Fruit fly (Drosophila melanogaster) whole organism, adult: ENCODE data around the gene CG6071.
A peak's percentile ranks its signal among the peaks of the same experiment; 100 is the strongest.

Experiments used
- CG11617 ChIP-seq: fragments of 200-800 bp; sonication (Bioruptor generic); optimal IDR thresholded peaks from 2 replicates; lab custom pipeline; 2017; ENCODE audit warnings: mild to moderate bottlenecking, missing biosample characterization, missing genetic modification reagents, missing genetic modification characterization
- CG12768 ChIP-seq: fragments of 200-800 bp; sonication (Bioruptor generic); optimal IDR thresholded peaks from 2 replicates; lab custom pipeline; 2017; ENCODE audit warnings: missing biosample characterization, missing genetic modification characterization, mild to moderate bottlenecking, moderate library complexity, missing genetic modification reagents
- CG14711 ChIP-seq: fragments of 200-800 bp; sonication (Bioruptor generic); optimal IDR thresholded peaks from 2 replicates; lab custom pipeline; 2018; ENCODE audit warnings: missing biosample characterization, mild to moderate bottlenecking, missing genetic modification characterization, moderate library complexity
- CG1620 ChIP-seq: fragments of 200-800 bp; sonication (Bioruptor generic); optimal IDR thresholded peaks from 2 replicates; lab custom pipeline; 2016; ENCODE audit warnings: missing biosample characterization, missing genetic modification characterization
- CG33017 ChIP-seq: fragments of 200-800 bp; sonication (Bioruptor generic); optimal IDR thresholded peaks from 2 replicates; lab custom pipeline; 2018; ENCODE audit warnings: missing biosample characterization, mild to moderate bottlenecking, missing genetic modification characterization, moderate library complexity
- CG5204 ChIP-seq: fragments of 200-800 bp; sonication (Bioruptor generic); optimal IDR thresholded peaks from 2 replicates; lab custom pipeline; 2016; ENCODE audit warnings: missing biosample characterization, missing genetic modification characterization
- CG7045 ChIP-seq: fragments of 200-800 bp; sonication (Bioruptor generic); optimal IDR thresholded peaks from 2 replicates; lab custom pipeline; 2017; ENCODE audit warnings: missing biosample characterization, mild to moderate bottlenecking, missing genetic modification characterization
- CG7101 ChIP-seq: fragments of 200-800 bp; sonication (Bioruptor generic); optimal IDR thresholded peaks from 2 replicates; lab custom pipeline; 2018; ENCODE audit warnings: missing biosample characterization, mild to moderate bottlenecking, missing genetic modification characterization, moderate library complexity
- Clk ChIP-seq: fragments of 200-800 bp; sonication (Bioruptor generic); optimal IDR thresholded peaks from 2 replicates; lab custom pipeline; 2017; ENCODE audit warnings: missing biosample characterization, missing genetic modification characterization
- Crg-1 ChIP-seq: fragments of 200-800 bp; sonication (Bioruptor generic); optimal IDR thresholded peaks from 2 replicates; lab custom pipeline; 2016; ENCODE audit warnings: missing biosample characterization, missing genetic modification characterization
- Hr96 ChIP-seq: fragments of 200-800 bp; sonication (Bioruptor generic); optimal IDR thresholded peaks from 2 replicates; lab custom pipeline; 2016; ENCODE audit warnings: missing biosample characterization, missing genetic modification characterization
- Mnt ChIP-seq: fragments of 200-800 bp; sonication (Bioruptor generic); optimal IDR thresholded peaks from 2 replicates; lab custom pipeline; 2016; ENCODE audit warnings: missing biosample characterization, mild to moderate bottlenecking, missing genetic modification characterization
- bab1 ChIP-seq: fragments of 200-800 bp; sonication (Bioruptor generic); optimal IDR thresholded peaks from 3 replicates; lab custom pipeline; 2019; ENCODE audit warnings: missing biosample characterization, mild to moderate bottlenecking, missing genetic modification characterization, moderate library complexity
- cic ChIP-seq: fragments of 200-800 bp; sonication (Bioruptor generic); optimal IDR thresholded peaks from 2 replicates; lab custom pipeline; 2017; ENCODE audit warnings: missing biosample characterization, mild to moderate bottlenecking, missing genetic modification characterization, moderate library complexity
- cnc ChIP-seq, 2 experiments: fragments of >200 bp; optimal IDR thresholded peaks; 2 replicates each; lab custom pipeline; 2017
- kay ChIP-seq: fragments of 200-800 bp; sonication (Bioruptor generic); peaks from one replicate; lab custom pipeline; 2016; ENCODE audit warnings: missing biosample characterization, missing genetic modification characterization, borderline replicate concordance
- ovo ChIP-seq: fragments of 200-800 bp; sonication (Bioruptor generic); optimal IDR thresholded peaks from 2 replicates; lab custom pipeline; 2016; ENCODE audit warnings: missing biosample characterization, missing genetic modification characterization
- pad ChIP-seq: fragments of 200-800 bp; sonication (Bioruptor generic); optimal IDR thresholded peaks from 3 replicates; lab custom pipeline; 2017; ENCODE audit warnings: missing biosample characterization, missing genetic modification characterization, mild to moderate bottlenecking, moderate library complexity, missing genetic modification reagents
- tj ChIP-seq: fragments of 200-800 bp; sonication (Bioruptor generic); optimal IDR thresholded peaks from 3 replicates; lab custom pipeline; 2017; ENCODE audit warnings: missing biosample characterization, mild to moderate bottlenecking, missing genetic modification characterization, moderate library complexity
- toe ChIP-seq: fragments of 200-800 bp; sonication (Bioruptor generic); optimal IDR thresholded peaks from 2 replicates; lab custom pipeline; 2016; ENCODE audit warnings: missing biosample characterization, missing genetic modification characterization

Gene CG6071

DNA sequence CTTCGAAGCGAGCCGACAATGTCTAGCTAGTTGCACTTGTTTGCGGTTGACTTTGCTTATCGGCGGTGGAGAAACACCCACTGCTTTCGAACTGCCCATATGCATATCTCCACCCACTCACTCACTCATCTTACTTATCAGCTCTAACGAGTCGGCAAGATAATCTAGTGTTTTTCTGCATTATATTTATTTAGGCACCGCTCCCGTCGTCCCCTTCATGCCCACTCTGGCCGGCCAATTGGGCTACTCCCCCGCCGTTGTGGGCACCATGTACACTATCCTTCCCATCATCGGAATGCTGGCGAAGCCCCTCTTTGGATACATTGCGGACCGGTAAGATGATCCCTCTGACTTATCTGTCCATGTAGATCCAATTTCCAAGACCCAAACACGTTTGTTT is 40.0 kb upstream of the CG6071 start:
- TF ChIP-seq CG12768 (GFP tag; lab: Kevin White, UChicago), result peak; percentile 16
- peak; percentile 39 for TF ChIP-seq cic (GFP tag; lab: Kevin White, UChicago)
- TF ChIP-seq kay (GFP tag; lab: Kevin White, UChicago), result no peak

DNA sequence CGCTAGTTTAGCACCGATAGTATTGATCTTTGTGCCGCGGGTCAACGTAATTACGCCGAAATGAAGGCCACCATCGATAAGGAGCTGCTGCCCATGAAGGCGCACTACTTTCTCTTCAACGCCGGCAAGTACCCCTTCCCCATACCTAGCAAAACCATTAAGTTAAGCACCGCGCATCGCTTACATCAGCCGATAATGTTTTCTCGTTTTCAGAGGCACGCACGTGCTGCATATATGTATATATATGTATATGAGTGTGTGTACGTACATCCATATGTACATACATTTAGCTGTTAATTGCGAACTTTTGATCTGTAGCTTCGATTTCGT is 38.7 kb upstream of the CG6071 start:
- no peak for TF ChIP-seq toe (GFP tag; lab: Kevin White, UChicago)
- TF ChIP-seq tj (GFP tag; lab: Kevin White, UChicago), result peak; percentile 78

DNA sequence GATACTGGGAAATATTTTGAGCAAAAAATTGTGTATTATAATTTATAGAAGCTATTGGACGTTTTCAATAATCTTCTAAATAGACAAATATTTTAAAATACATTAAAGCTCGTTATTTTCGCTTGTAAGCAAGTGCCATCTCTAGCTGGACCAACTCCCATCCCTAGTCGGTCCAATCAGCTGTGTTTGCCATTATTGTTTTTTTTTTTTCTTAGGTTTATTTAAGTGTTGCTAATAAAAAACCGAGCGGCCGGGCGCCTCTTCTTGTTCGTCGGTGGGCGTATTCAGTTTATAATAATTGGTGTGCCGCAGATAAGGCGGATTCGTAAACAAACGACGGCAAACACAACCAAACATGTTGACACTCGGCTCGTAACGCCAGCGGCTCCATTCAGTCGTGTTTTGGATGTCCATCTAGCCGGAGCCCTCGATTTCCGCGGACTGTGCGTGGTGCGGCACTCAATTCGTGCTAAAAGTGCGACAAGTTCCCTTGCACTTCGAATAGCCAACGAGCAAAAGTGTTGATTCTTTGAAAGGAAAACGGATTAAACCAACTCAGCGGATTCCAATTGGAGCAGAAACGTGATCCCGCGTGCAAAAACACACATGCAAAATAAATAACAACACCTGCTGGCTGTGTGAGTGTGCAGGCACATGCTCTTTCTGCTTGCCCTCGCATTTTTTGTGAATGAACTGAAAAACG is 38.1 kb upstream of the CG6071 start, which contains the start of gene Sugb:
TSS of gene Sugb (plus strand) at position 162 of the 703 bp plus-strand sequence.
- TF ChIP-seq CG33017 (tag; lab: Kevin White, UChicago) (peak; percentile 87), cnc (optimal IDR thresholded peaks at IDR 0.05; lab: Kevin White, UChicago) (no peak), cic (GFP tag; lab: Kevin White, UChicago) (peak; percentile 96), CG7101 (peak; percentile 75), CG11617 (peak; percentile 90), bab1 (GFP tag; lab: Kevin White, UChicago) (peak; percentile 37), Mnt (GFP tag; lab: Kevin White, UChicago) (peak; percentile 73), Clk (GFP tag; lab: Kevin White, UChicago) (peak; percentile 4), CG12768 (GFP tag; lab: Kevin White, UChicago) (peak; percentile 58), tj (GFP tag; lab: Kevin White, UChicago) (peak; percentile 98), CG14711 (tag; lab: Kevin White, UChicago) (peak; percentile 38), Hr96 (GFP tag; lab: Kevin White, UChicago) (peak; percentile 84), pad (GFP tag; lab: Kevin White, UChicago) (peak; percentile 27), CG1620 (GFP tag; lab: Kevin White, UChicago) (peak; percentile 73), kay (GFP tag; lab: Kevin White, UChicago) (peak; percentile 95), ovo (peak; percentile 69), CG7045 (GFP tag; lab: Kevin White, UChicago) (peak; percentile 57), toe (GFP tag; lab: Kevin White, UChicago) (peak; percentile 80), CG5204 (GFP tag; lab: Kevin White, UChicago) (peak; percentile 77), Crg-1 (peak; percentile 54)

DNA sequence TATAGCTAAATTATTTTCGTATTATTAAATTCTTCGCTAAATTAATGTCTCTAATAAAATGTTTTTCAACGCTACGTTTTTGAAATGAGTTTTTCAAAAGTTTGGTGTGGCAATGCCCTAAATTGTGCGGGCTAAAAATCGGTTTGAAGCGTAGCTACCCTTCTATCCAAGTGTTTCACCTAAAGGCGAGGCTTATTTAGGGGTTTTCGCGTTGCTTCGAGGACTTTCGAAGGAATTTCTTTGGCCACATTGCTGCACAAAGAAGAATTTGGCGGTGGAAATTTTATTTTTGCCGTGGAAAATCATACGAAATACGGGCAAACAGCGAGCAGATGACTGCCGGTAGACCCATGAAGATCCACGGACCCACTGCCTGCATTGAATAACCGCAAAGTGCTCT is 36.0 kb upstream of the CG6071 start, which contains the start of gene TfIIEalpha:
TSS of gene TfIIEalpha (plus strand) at position 245 of the 400 bp plus-strand sequence.
- TF ChIP-seq Mnt (GFP tag; lab: Kevin White, UChicago) (peak; percentile 23), cic (GFP tag; lab: Kevin White, UChicago) (peak; percentile 37), CG7101 (no peak), CG5204 (GFP tag; lab: Kevin White, UChicago) (no peak), CG1620 (GFP tag; lab: Kevin White, UChicago) (no peak), bab1 (GFP tag; lab: Kevin White, UChicago) (peak; percentile 66), toe (GFP tag; lab: Kevin White, UChicago) (peak; percentile 18), Clk (GFP tag; lab: Kevin White, UChicago) (no peak)

DNA sequence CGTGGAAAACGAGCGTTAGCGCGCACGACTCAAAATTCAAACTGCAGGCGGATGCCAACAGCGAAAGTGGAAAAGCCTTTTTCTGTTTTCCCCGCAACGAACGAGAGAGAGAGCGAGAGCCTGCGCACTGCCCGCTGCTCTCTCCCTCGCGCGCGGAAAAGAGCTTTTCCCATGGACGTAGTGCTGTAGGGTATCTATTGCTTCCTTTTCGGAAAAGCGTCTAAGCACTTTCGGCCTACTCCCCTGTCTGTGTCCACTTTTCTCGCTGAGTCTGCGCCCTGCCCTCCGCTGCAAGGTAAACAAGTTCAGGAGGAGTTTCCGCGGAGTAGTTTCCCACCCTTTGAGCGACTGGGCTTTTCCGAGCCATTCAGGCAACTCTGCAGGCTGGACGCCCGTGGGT is 34.5 kb upstream of the CG6071 start, which contains the start of gene CG32085:
TSS of gene CG32085 (minus strand) at position 47 of the 400 bp plus-strand sequence.
- TF ChIP-seq CG12768 (GFP tag; lab: Kevin White, UChicago), result peak; percentile 41
- no peak for TF ChIP-seq tj (GFP tag; lab: Kevin White, UChicago)
- TF ChIP-seq Crg-1, result no peak
- TF ChIP-seq CG11617, result peak; percentile 23
- TF ChIP-seq CG7045 (GFP tag; lab: Kevin White, UChicago), result peak; percentile 5
- peak; percentile 36 for TF ChIP-seq cic (GFP tag; lab: Kevin White, UChicago)
- TF ChIP-seq Clk (GFP tag; lab: Kevin White, UChicago), result peak; percentile 8
- TF ChIP-seq CG14711 (tag; lab: Kevin White, UChicago), result peak; percentile 4
- TF ChIP-seq toe (GFP tag; lab: Kevin White, UChicago), result peak; percentile 17
- TF ChIP-seq Mnt (GFP tag; lab: Kevin White, UChicago), result peak; percentile 24
- no peak for TF ChIP-seq bab1 (GFP tag; lab: Kevin White, UChicago)
- TF ChIP-seq pad (GFP tag; lab: Kevin White, UChicago), result peak; percentile 16
- no peak for TF ChIP-seq CG33017 (tag; lab: Kevin White, UChicago)
- no peak for TF ChIP-seq CG7101
- no peak for TF ChIP-seq kay (GFP tag; lab: Kevin White, UChicago)
- no peak for TF ChIP-seq cnc (optimal IDR thresholded peaks at IDR 0.05; lab: Kevin White, UChicago)
- TF ChIP-seq Hr96 (GFP tag; lab: Kevin White, UChicago), result no peak
- TF ChIP-seq CG5204 (GFP tag; lab: Kevin White, UChicago), result no peak
- TF ChIP-seq ovo, result no peak
- no peak for TF ChIP-seq CG1620 (GFP tag; lab: Kevin White, UChicago)

DNA sequence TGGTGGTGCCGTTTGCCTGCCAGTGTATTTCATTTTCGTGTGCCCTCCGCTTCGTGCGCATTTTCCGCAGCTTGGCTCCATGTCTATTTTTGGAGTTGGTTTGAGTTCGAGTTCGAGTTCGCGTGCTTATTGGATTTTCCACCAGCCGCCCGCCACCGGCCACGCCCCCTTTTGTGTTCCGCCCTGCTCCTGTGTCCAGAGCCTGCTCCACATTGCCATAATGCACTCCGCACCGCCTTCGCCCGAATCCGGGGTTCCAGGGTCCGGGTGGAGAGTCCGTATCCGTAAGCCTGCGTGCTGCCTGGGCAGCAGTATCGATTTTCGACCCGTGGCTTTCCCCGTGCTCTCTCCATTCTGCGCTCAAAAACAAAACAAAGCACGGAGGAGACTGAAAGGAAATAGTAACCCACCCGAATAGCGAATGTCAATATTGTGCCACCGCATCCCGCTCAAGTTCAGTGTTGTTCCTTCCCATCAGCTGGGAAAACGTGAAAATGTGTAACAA is 32.5 kb upstream of the CG6071 start:
- TF ChIP-seq kay (GFP tag; lab: Kevin White, UChicago), result no peak
- TF ChIP-seq cnc (optimal IDR thresholded peaks at IDR 0.05; lab: Kevin White, UChicago), result no peak
- no peak for TF ChIP-seq pad (GFP tag; lab: Kevin White, UChicago)
- no peak for TF ChIP-seq Mnt (GFP tag; lab: Kevin White, UChicago)
- no peak for TF ChIP-seq CG11617
- TF ChIP-seq cic (GFP tag; lab: Kevin White, UChicago), result no peak
- TF ChIP-seq CG1620 (GFP tag; lab: Kevin White, UChicago), result no peak
- no peak for TF ChIP-seq toe (GFP tag; lab: Kevin White, UChicago)
- no peak for TF ChIP-seq bab1 (GFP tag; lab: Kevin White, UChicago)
- TF ChIP-seq CG7045 (GFP tag; lab: Kevin White, UChicago), result no peak
- TF ChIP-seq CG33017 (tag; lab: Kevin White, UChicago), result no peak
- no peak for TF ChIP-seq CG5204 (GFP tag; lab: Kevin White, UChicago)
- TF ChIP-seq CG7101, result no peak
- TF ChIP-seq CG14711 (tag; lab: Kevin White, UChicago), result no peak
- TF ChIP-seq Crg-1, result no peak
- no peak for TF ChIP-seq ovo
- no peak for TF ChIP-seq CG12768 (GFP tag; lab: Kevin White, UChicago)
- no peak for TF ChIP-seq Hr96 (GFP tag; lab: Kevin White, UChicago)
- TF ChIP-seq Clk (GFP tag; lab: Kevin White, UChicago), result no peak
